Fruit fly (Drosophila melanogaster) whole organism, embryonic: Measurements from ENCODE around the gene CG43184.

Experiments used
- Aef1 ChIP-seq: fragments of 200-800 bp; sonication (Bioruptor generic); IDR thresholded peaks from 3 replicates; pipeline ENCODE4 v1.3.6; 2022; ENCODE audit warnings: missing biosample characterization, missing genetic modification characterization
- Awh ChIP-seq: fragments of 200-800 bp; sonication (Bioruptor generic); IDR thresholded peaks from 2 replicates; pipeline ENCODE4, ENCODE4 v1.3.6; 2022; ENCODE audit warnings: missing biosample characterization, missing genetic modification characterization
- BEAF-32 ChIP-seq: fragments of 200-800 bp; sonication (Bioruptor generic); optimal IDR thresholded peaks from 3 replicates; lab custom pipeline; 2017; ENCODE audit warnings: missing biosample characterization, missing genetic modification characterization, mild to moderate bottlenecking, moderate library complexity, missing genetic modification reagents
- CG10654 ChIP-seq: fragments of 200-800 bp; sonication (Bioruptor generic); optimal IDR thresholded peaks from 2 replicates; lab custom pipeline; 2016; ENCODE audit warnings: missing biosample characterization, missing genetic modification characterization
- CG12104 ChIP-seq: fragments of 200-800 bp; sonication (Bioruptor generic); optimal IDR thresholded peaks from 3 replicates; lab custom pipeline; 2016; ENCODE audit warnings: missing biosample characterization, missing genetic modification characterization
- CG12155 ChIP-seq: fragments of 200-800 bp; sonication (Bioruptor generic); optimal IDR thresholded peaks from 3 replicates; lab custom pipeline; 2016; ENCODE audit warnings: missing biosample characterization, missing genetic modification characterization
- CG12299 ChIP-seq: fragments of 200-800 bp; sonication (Bioruptor generic); optimal IDR thresholded peaks from 2 replicates; lab custom pipeline; 2018; ENCODE audit warnings: missing biosample characterization, mild to moderate bottlenecking, missing genetic modification characterization
- CG12942 ChIP-seq: fragments of 200-800 bp; sonication (Bioruptor generic); optimal IDR thresholded peaks from 3 replicates; lab custom pipeline; 2016; ENCODE audit warnings: missing biosample characterization, missing genetic modification characterization
- CG14441 ChIP-seq: fragments of 200-800 bp; sonication (Bioruptor generic); IDR thresholded peaks from 2 replicates; pipeline ENCODE4 v1.3.6; 2022; ENCODE audit warnings: missing biosample characterization, missing genetic modification characterization
- CG14860 ChIP-seq: fragments of 200-800 bp; sonication (Bioruptor generic); IDR thresholded peaks from 3 replicates; pipeline ENCODE4 v1.3.6; 2022; ENCODE audit warnings: missing biosample characterization, missing genetic modification characterization; ENCODE audit not compliant: partially characterized antibody
- CG16779 ChIP-seq: fragments of 200-800 bp; sonication (Bioruptor generic); IDR thresholded peaks from 2 replicates; pipeline ENCODE4 v1.3.6; 2022; ENCODE audit warnings: missing biosample characterization, missing genetic modification characterization
- CG16813 ChIP-seq: fragments of 200-800 bp; sonication (Bioruptor generic); IDR thresholded peaks from 3 replicates; pipeline ENCODE4 v1.3.6; 2022; ENCODE audit warnings: missing biosample characterization, missing genetic modification characterization; ENCODE audit not compliant: partially characterized antibody
- CG1792 ChIP-seq: fragments of 200-800 bp; sonication (Bioruptor generic); optimal IDR thresholded peaks from 2 replicates; lab custom pipeline; 2016; ENCODE audit warnings: missing biosample characterization, missing genetic modification characterization
- CG2875 ChIP-seq: fragments of 200-800 bp; sonication (Bioruptor generic); optimal IDR thresholded peaks from 2 replicates; lab custom pipeline; 2017; ENCODE audit warnings: missing biosample characterization, mild to moderate bottlenecking, missing genetic modification characterization, missing genetic modification reagents
- CG2889 ChIP-seq: fragments of 200-800 bp; sonication (Bioruptor generic); IDR thresholded peaks from 3 replicates; pipeline ENCODE4 v1.3.6; 2022; ENCODE audit warnings: missing biosample characterization, missing genetic modification characterization
- CG32767 ChIP-seq: fragments of 200-800 bp; sonication (Bioruptor generic); IDR thresholded peaks from 2 replicates; pipeline ENCODE4 v1.3.6; 2022; ENCODE audit warnings: missing biosample characterization, missing genetic modification characterization
- CG34376 ChIP-seq: fragments of 200-800 bp; sonication (Bioruptor generic); optimal IDR thresholded peaks from 2 replicates; lab custom pipeline; 2018; ENCODE audit warnings: missing biosample characterization, mild to moderate bottlenecking, missing genetic modification characterization
- CG3838 ChIP-seq: fragments of 200-800 bp; sonication (Bioruptor generic); optimal IDR thresholded peaks from 3 replicates; lab custom pipeline; 2016; ENCODE audit warnings: missing biosample characterization, missing genetic modification characterization
- CG4617 ChIP-seq: fragments of 200-800 bp; sonication (Bioruptor generic); optimal IDR thresholded peaks from 3 replicates; lab custom pipeline; 2016; ENCODE audit warnings: missing biosample characterization, missing genetic modification characterization, borderline replicate concordance
- CG4854 ChIP-seq: fragments of 200-800 bp; sonication (Bioruptor generic); optimal IDR thresholded peaks from 2 replicates; lab custom pipeline; 2016; ENCODE audit warnings: missing biosample characterization, missing genetic modification characterization, inconsistent platforms
- CG7786 ChIP-seq: fragments of 200-800 bp; sonication (Bioruptor generic); optimal IDR thresholded peaks from 2 replicates; lab custom pipeline; 2016; ENCODE audit warnings: missing biosample characterization, missing genetic modification characterization
- CG7839 ChIP-seq: fragments of 200-800 bp; sonication (Bioruptor generic); optimal IDR thresholded peaks from 3 replicates; lab custom pipeline; 2018; ENCODE audit warnings: missing biosample characterization, mild to moderate bottlenecking, missing genetic modification characterization, moderate library complexity
- CG7987 ChIP-seq: fragments of 200-800 bp; sonication (Bioruptor generic); optimal IDR thresholded peaks from 2 replicates; lab custom pipeline; 2018; ENCODE audit warnings: missing biosample characterization, mild to moderate bottlenecking, missing genetic modification characterization, moderate library complexity
- CG8089 ChIP-seq: fragments of 200-800 bp; sonication (Bioruptor generic); optimal IDR thresholded peaks from 3 replicates; lab custom pipeline; 2016; ENCODE audit warnings: missing biosample characterization, missing genetic modification characterization
- CG8924 ChIP-seq: fragments of 200-800 bp; optimal IDR thresholded peaks from 3 replicates; lab custom pipeline; 2019; ENCODE audit warnings: missing biosample characterization, mild to moderate bottlenecking, missing genetic modification characterization, moderate library complexity
- HHEX ChIP-seq: fragments of 200-800 bp; sonication (Bioruptor generic); optimal IDR thresholded peaks from 3 replicates; lab custom pipeline; 2017; ENCODE audit warnings: missing biosample characterization, mild to moderate bottlenecking, missing genetic modification characterization, missing genetic modification reagents
- Lpt ChIP-seq: fragments of >200 bp; optimal IDR thresholded peaks from 2 replicates; lab custom pipeline; 2018; ENCODE audit warnings: missing biosample characterization, missing genetic modification characterization
- Oli ChIP-seq: fragments of 200-800 bp; sonication (Bioruptor generic); optimal IDR thresholded peaks from 2 replicates; lab custom pipeline; 2018; ENCODE audit warnings: missing biosample characterization, mild to moderate bottlenecking, missing genetic modification characterization, moderate library complexity
- Sox102F ChIP-seq: fragments of 200-800 bp; sonication (Bioruptor generic); optimal IDR thresholded peaks from 2 replicates; lab custom pipeline; 2018; ENCODE audit warnings: missing biosample characterization, mild to moderate bottlenecking, missing genetic modification characterization, moderate library complexity
- Sry-δ ChIP-seq: fragments of 200-800 bp; sonication (Bioruptor generic); optimal IDR thresholded peaks from 2 replicates; lab custom pipeline; 2016; ENCODE audit warnings: missing biosample characterization, missing genetic modification characterization
- Xrp1 ChIP-seq: fragments of 200-800 bp; sonication (Bioruptor generic); IDR thresholded peaks from 2 replicates; pipeline ENCODE4 v1.3.6; 2022; ENCODE audit warnings: missing biosample characterization, missing genetic modification characterization
- caup ChIP-seq: fragments of 200-800 bp; sonication (Bioruptor generic); optimal IDR thresholded peaks from 3 replicates; lab custom pipeline; 2017; ENCODE audit warnings: missing biosample characterization, mild to moderate bottlenecking, missing genetic modification characterization, moderate library complexity; ENCODE audit not compliant: severe bottlenecking
- emc ChIP-seq: fragments of 200-800 bp; sonication (Bioruptor generic); optimal IDR thresholded peaks from 2 replicates; lab custom pipeline; 2016; ENCODE audit warnings: missing biosample characterization, missing genetic modification characterization
- en ChIP-seq: fragments of 200-800 bp; sonication (Bioruptor generic); optimal IDR thresholded peaks from 2 replicates; lab custom pipeline; 2016; ENCODE audit warnings: missing biosample characterization, missing genetic modification characterization
- fd64A ChIP-seq: fragments of 200-800 bp; sonication (Bioruptor generic); optimal IDR thresholded peaks from 3 replicates; lab custom pipeline; 2018; ENCODE audit warnings: missing biosample characterization, mild to moderate bottlenecking, missing genetic modification characterization
- gem ChIP-seq: fragments of 200-800 bp; sonication (Bioruptor generic); optimal IDR thresholded peaks from 2 replicates; lab custom pipeline; 2019; ENCODE audit warnings: missing biosample characterization, mild to moderate bottlenecking, missing genetic modification characterization, moderate library complexity
- gfzf ChIP-seq: fragments of 200-800 bp; sonication (Bioruptor generic); optimal IDR thresholded peaks from 2 replicates; lab custom pipeline; 2016; ENCODE audit warnings: missing biosample characterization, mild to moderate bottlenecking, missing genetic modification characterization, moderate library complexity
- gsb-n ChIP-seq: fragments of 200-800 bp; sonication (Bioruptor generic); optimal IDR thresholded peaks from 3 replicates; lab custom pipeline; 2018; ENCODE audit warnings: missing biosample characterization, mild to moderate bottlenecking, missing genetic modification characterization
- hth ChIP-seq: fragments of >200 bp; optimal IDR thresholded peaks from 2 replicates; lab custom pipeline; 2017; ENCODE audit warnings: inconsistent platforms
- lab ChIP-seq: fragments of 200-800 bp; sonication (Bioruptor generic); optimal IDR thresholded peaks from 3 replicates; lab custom pipeline; 2017; ENCODE audit warnings: missing biosample characterization, missing genetic modification characterization, mild to moderate bottlenecking, moderate library complexity, missing genetic modification reagents
- lbe ChIP-seq: fragments of 200-800 bp; sonication (Bioruptor generic); optimal IDR thresholded peaks from 2 replicates; lab custom pipeline; 2016; ENCODE audit warnings: missing biosample characterization, mild to moderate bottlenecking, missing genetic modification characterization
- otp ChIP-seq: fragments of 200-800 bp; sonication (Bioruptor generic); IDR thresholded peaks from 3 replicates; pipeline ENCODE4, ENCODE4 v1.3.6; 2022; ENCODE audit warnings: missing biosample characterization, missing genetic modification characterization
- pb ChIP-seq: fragments of 200-800 bp; sonication (Bioruptor generic); optimal IDR thresholded peaks from 3 replicates; lab custom pipeline; 2016; ENCODE audit warnings: missing biosample characterization, missing genetic modification characterization
- rib ChIP-seq: fragments of 200-800 bp; sonication (Bioruptor generic); IDR thresholded peaks from 2 replicates; pipeline ENCODE4 v1.3.6; 2022; ENCODE audit warnings: missing biosample characterization, missing genetic modification characterization
- ro ChIP-seq: fragments of 200-800 bp; sonication (Bioruptor generic); IDR thresholded peaks from 2 replicates; pipeline ENCODE4 v1.3.6; 2022; ENCODE audit warnings: missing biosample characterization, missing genetic modification characterization
- schlank ChIP-seq: fragments of 200-800 bp; sonication (Bioruptor generic); optimal IDR thresholded peaks from 2 replicates; lab custom pipeline; 2018; ENCODE audit warnings: missing biosample characterization, mild to moderate bottlenecking, missing genetic modification characterization
- slp2 ChIP-seq: fragments of 200-800 bp; sonication (Bioruptor generic); optimal IDR thresholded peaks from 2 replicates; lab custom pipeline; 2016; ENCODE audit warnings: missing biosample characterization, missing genetic modification characterization
- so ChIP-seq: fragments of 200-800 bp; sonication (Bioruptor generic); IDR thresholded peaks from 3 replicates; pipeline ENCODE4 v1.3.6; 2022; ENCODE audit warnings: missing biosample characterization, missing genetic modification characterization
- sr ChIP-seq: fragments of 200-800 bp; sonication (Bioruptor generic); IDR thresholded peaks from 3 replicates; pipeline ENCODE4 v1.3.6; 2022; ENCODE audit warnings: missing biosample characterization, missing genetic modification characterization
- vnd ChIP-seq: fragments of 200-800 bp; sonication (Bioruptor generic); IDR thresholded peaks from 3 replicates; pipeline ENCODE4 v1.3.6; 2022; ENCODE audit warnings: missing biosample characterization, missing genetic modification characterization; ENCODE audit not compliant: partially characterized antibody
- wdn ChIP-seq: fragments of 200-800 bp; sonication (Bioruptor generic); IDR thresholded peaks from 2 replicates; pipeline ENCODE4 v1.3.6; 2022; ENCODE audit warnings: missing biosample characterization, missing genetic modification characterization

CG43184 gene

dm6 chr3L:13862403-13862802 is 24.8 kb downstream of the CG43184 start (continued):
- TF ChIP-seq otp (GFP tag; lab: Robert Waterston, UW) (peak; percentile 95), lbe (GFP tag; lab: Kevin White, UChicago) (no peak), gfzf (GFP tag; lab: Kevin White, UChicago) (no peak), CG14441 (GFP tag; lab: Robert Waterston, UW) (peak; percentile 94), CG4854 (no peak), en (GFP tag; lab: Kevin White, UChicago) (peak; percentile 78), Awh (peak; percentile 91), CG4617 (GFP tag; lab: Kevin White, UChicago) (peak; percentile 69), pb (GFP tag; lab: Kevin White, UChicago) (no peak), gem (tag; lab: Kevin White, UChicago) (peak; percentile 87), CG7786 (peak; percentile 89), rib (peak; percentile 90), so (GFP tag; lab: Robert Waterston, UW) (peak; percentile 92), schlank (tag; lab: Kevin White, UChicago) (peak; percentile 78), Sox102F (GFP tag; lab: Kevin White, UChicago) (peak; percentile 86), HHEX (peak; percentile 69), CG7839 (tag; lab: Kevin White, UChicago) (peak; percentile 90), CG16813 (GFP tag; lab: Robert Waterston, UW) (peak; percentile 71), CG2875 (GFP tag; lab: Kevin White, UChicago) (peak; percentile 59), CG3838 (peak; percentile 66), CG8089 (GFP tag; lab: Kevin White, UChicago) (peak; percentile 76), CG12104 (GFP tag; lab: Kevin White, UChicago) (no peak), CG12942 (peak; percentile 86), sr (GFP tag; lab: Robert Waterston, UW) (peak; percentile 87), Aef1 (GFP tag; lab: Robert Waterston, UW) (peak; percentile 88), CG12155 (peak; percentile 87), caup (peak; percentile 49), hth (lab: Kevin White, UChicago) (no peak), CG14860 (GFP tag; lab: Robert Waterston, UW) (0 out of 3 replicates have a peak, but pooled peaks have one; percentile 41), Lpt (GFP tag; lab: Kevin White, UChicago) (no peak), ro (GFP tag; lab: Robert Waterston, UW) (no peak), fd64A (GFP tag; lab: Kevin White, UChicago) (peak; percentile 11), CG8924 (peak; percentile 23), Oli (tag; lab: Kevin White, UChicago) (peak; percentile 77), emc (GFP tag; lab: Kevin White, UChicago) (no peak), gsb-n (tag; lab: Kevin White, UChicago) (peak; percentile 63), CG16779 (GFP tag; lab: Robert Waterston, UW) (peak; percentile 88), wdn (GFP tag; lab: Robert Waterston, UW) (peak; percentile 92), CG34376 (GFP tag; lab: Kevin White, UChicago) (peak; percentile 59), slp2 (GFP tag; lab: Kevin White, UChicago) (peak; percentile 71), CG7987 (GFP tag; lab: Kevin White, UChicago) (peak; percentile 41), vnd (GFP tag; lab: Robert Waterston, UW) (no peak), CG2889 (GFP tag; lab: Robert Waterston, UW) (no peak; the same call in 1 of the 3 replicates), lab (GFP tag; lab: Kevin White, UChicago) (no peak), Sry-δ (GFP tag; lab: Kevin White, UChicago) (no peak), BEAF-32 (no peak), CG32767 (peak; percentile 71), Xrp1 (GFP tag; lab: Robert Waterston, UW) (peak; percentile 78), CG1792 (GFP tag; lab: Kevin White, UChicago) (no peak), CG12299 (tag; lab: Kevin White, UChicago) (peak; percentile 58), CG10654 (no peak)
